Worm (Caenorhabditis elegans) whole organism, L4 larva: ENCODE results near the gene ZK686.5.

Experiments used
- D1046.2 ChIP-seq: fragments of 200-800 bp; sonication (Bioruptor generic); IDR thresholded peaks from 2 replicates; pipeline ENCODE4 v1.3.6; 2022; ENCODE audit warnings: missing genetic modification characterization, missing compliant biosample characterization
- F26F4.8 ChIP-seq: fragments of 200-800 bp; sonication (Bioruptor generic); conservative IDR thresholded peaks from 2 replicates; pipeline ENCODE4 v1.3.6; 2022; ENCODE audit warnings: missing genetic modification characterization, missing compliant biosample characterization
- F49E8.2 ChIP-seq: sonication (generic microtip); optimal IDR thresholded peaks from 2 replicates; lab custom pipeline; 2016; ENCODE audit warnings: missing compliant biosample characterization, mild to moderate bottlenecking, missing genetic modification characterization, borderline replicate concordance
- T20F7.1 ChIP-seq: fragments of 200-800 bp; sonication (Bioruptor generic); optimal IDR thresholded peaks from 2 replicates; lab custom pipeline; 2018; ENCODE audit warnings: mild to moderate bottlenecking, missing genetic modification characterization, missing compliant biosample characterization
- T26A8.4 ChIP-seq: fragments of 200-800 bp; sonication (Bioruptor generic); IDR thresholded peaks from 2 replicates; pipeline ENCODE4 v1.3.6; 2022; ENCODE audit warnings: missing genetic modification characterization, missing compliant biosample characterization
- attf-4 ChIP-seq: sonication (generic microtip); optimal IDR thresholded peaks from 3 replicates; lab custom pipeline; 2017; ENCODE audit warnings: missing biosample characterization, missing genetic modification characterization
- ceh-28 ChIP-seq: fragments of 150-350 bp; optimal IDR thresholded peaks from 2 replicates; lab custom pipeline; 2014; ENCODE audit warnings: missing biosample characterization, missing genetic modification reagents, missing genetic modification characterization
- ceh-32 ChIP-seq: sonication (generic microtip); optimal IDR thresholded peaks from 2 replicates; lab custom pipeline; 2016; ENCODE audit warnings: mild to moderate bottlenecking, missing genetic modification characterization, missing compliant biosample characterization; ENCODE audit not compliant: poor library complexity
- ceh-44 ChIP-seq: fragments of 200-800 bp; sonication (Bioruptor generic); IDR thresholded peaks from 2 replicates; pipeline ENCODE4 v1.3.6; 2022; ENCODE audit warnings: missing genetic modification reagents, missing genetic modification characterization, missing compliant biosample characterization
- ces-1 ChIP-seq: fragments of 150-350 bp; sonication (generic microtip); optimal IDR thresholded peaks from 4 replicates; lab custom pipeline; 2014; ENCODE audit warnings: missing biosample characterization, missing genetic modification reagents, missing genetic modification characterization
- daf-12 ChIP-seq: fragments of 150-350 bp; optimal IDR thresholded peaks from 2 replicates; lab custom pipeline; 2014; ENCODE audit warnings: missing biosample characterization, missing genetic modification reagents, missing genetic modification characterization
- daf-19 ChIP-seq: fragments of 200-800 bp; sonication (Bioruptor generic); conservative IDR thresholded peaks from 2 replicates; pipeline ENCODE4 v1.3.6; 2022; ENCODE audit warnings: missing genetic modification characterization, missing compliant biosample characterization
- dmd-6 ChIP-seq: fragments of 200-800 bp; sonication (Bioruptor generic); IDR thresholded peaks from 2 replicates; pipeline ENCODE4 v1.3.6; 2022; ENCODE audit warnings: missing genetic modification reagents, missing genetic modification characterization, missing compliant biosample characterization
- dmd-9 ChIP-seq: fragments of 200-800 bp; sonication (Bioruptor generic); IDR thresholded peaks from 2 replicates; pipeline ENCODE4 v1.3.6; 2022; ENCODE audit warnings: missing genetic modification reagents, missing genetic modification characterization, missing compliant biosample characterization
- dpl-1 ChIP-seq: fragments of 150-350 bp; optimal IDR thresholded peaks from 2 replicates; lab custom pipeline; 2014; ENCODE audit warnings: missing biosample characterization, missing genetic modification reagents, missing genetic modification characterization
- dve-1 ChIP-seq: sonication (generic microtip); optimal IDR thresholded peaks from 2 replicates; lab custom pipeline; 2017; ENCODE audit warnings: antibody characterized with exemption, mild to moderate bottlenecking, missing genetic modification characterization, missing compliant biosample characterization; ENCODE audit not compliant: insufficient read depth
- gei-8 ChIP-seq: fragments of 200-800 bp; sonication (Bioruptor generic); optimal IDR thresholded peaks from 2 replicates; lab custom pipeline; 2018; ENCODE audit warnings: mild to moderate bottlenecking, missing genetic modification characterization, missing compliant biosample characterization
- hlh-11 ChIP-seq: fragments of 200-800 bp; sonication (Bioruptor generic); optimal IDR thresholded peaks from 2 replicates; lab custom pipeline; 2018; ENCODE audit warnings: mild to moderate bottlenecking, missing genetic modification characterization, missing compliant biosample characterization
- hlh-30 ChIP-seq: sonication (generic microtip); optimal IDR thresholded peaks from 2 replicates; lab custom pipeline; 2017; ENCODE audit warnings: antibody characterized with exemption, mild to moderate bottlenecking, missing genetic modification characterization, missing compliant biosample characterization; ENCODE audit not compliant: insufficient read depth
- hmg-1.1 ChIP-seq: fragments of 200-800 bp; sonication (Bioruptor generic); IDR thresholded peaks from 2 replicates; pipeline ENCODE4 v1.3.6; 2022; ENCODE audit warnings: missing genetic modification reagents, missing genetic modification characterization, missing compliant biosample characterization
- lim-7 ChIP-seq: fragments of 200-800 bp; sonication (Bioruptor generic); IDR thresholded peaks from 2 replicates; pipeline ENCODE4 v1.3.6; 2022; ENCODE audit warnings: missing genetic modification characterization, missing compliant biosample characterization
- lin-1 ChIP-seq: fragments of 200-800 bp; sonication (Bioruptor generic); IDR thresholded peaks from 2 replicates; pipeline ENCODE4 v1.3.6; 2022; ENCODE audit warnings: missing genetic modification reagents, missing genetic modification characterization, missing compliant biosample characterization
- lin-13 ChIP-seq: fragments of 150-350 bp; optimal IDR thresholded peaks from 2 replicates; lab custom pipeline; 2014; ENCODE audit warnings: missing biosample characterization, missing genetic modification reagents, missing genetic modification characterization
- lin-15B ChIP-seq: fragments of 150-350 bp; sonication (generic microtip); optimal IDR thresholded peaks from 3 replicates; lab custom pipeline; 2014; ENCODE audit warnings: missing biosample characterization, missing genetic modification characterization
- lin-38 ChIP-seq: fragments of 200-800 bp; sonication (Bioruptor generic); IDR thresholded peaks from 2 replicates; pipeline ENCODE4 v1.3.6; 2022; ENCODE audit warnings: missing genetic modification reagents, missing genetic modification characterization, missing compliant biosample characterization
- lsy-2 ChIP-seq, 2 experiments: fragments of 150-350 bp in 1 of 2; sonication (generic microtip) in 1 of 2; optimal IDR thresholded peaks; 2 replicates each; lab custom pipeline; 2014 to 2017; ENCODE audit warnings: missing biosample characterization in 2 of 2, missing genetic modification characterization in 2 of 2
- madf-5 ChIP-seq, 2 experiments: fragments of 200-800 bp; sonication (Bioruptor generic); IDR thresholded peaks; 2 replicates each; pipeline ENCODE4 v1.3.6; 2022; ENCODE audit warnings: missing compliant biosample characterization in 2 of 2, missing genetic modification characterization in 2 of 2
- madf-9 ChIP-seq: fragments of 200-800 bp; sonication (Bioruptor generic); conservative IDR thresholded peaks from 2 replicates; pipeline ENCODE4 v1.3.6; 2022; ENCODE audit warnings: missing genetic modification reagents, missing genetic modification characterization, missing compliant biosample characterization
- mdl-1 ChIP-seq, 2 experiments: fragments of 150-350 bp in 1 of 2; sonication (generic microtip) in 1 of 2; optimal IDR thresholded peaks; 2 replicates each; lab custom pipeline; 2014 to 2017; ENCODE audit warnings: missing biosample characterization in 2 of 2, missing genetic modification characterization in 2 of 2
- mep-1 ChIP-seq: fragments of 150-350 bp; sonication (generic microtip); optimal IDR thresholded peaks from 3 replicates; lab custom pipeline; 2014; ENCODE audit warnings: missing biosample characterization, missing genetic modification characterization
- mes-2 ChIP-seq: sonication (generic microtip); optimal IDR thresholded peaks from 2 replicates; lab custom pipeline; 2016; ENCODE audit warnings: missing genotype, mild to moderate bottlenecking, missing genetic modification characterization, missing compliant biosample characterization; ENCODE audit not compliant: poor library complexity, severe bottlenecking
- mxl-3 ChIP-seq: fragments of 200-800 bp; sonication (Bioruptor generic); optimal IDR thresholded peaks from 2 replicates; lab custom pipeline; 2018; ENCODE audit warnings: mild to moderate bottlenecking, missing genetic modification characterization, missing compliant biosample characterization
- nhr-10 ChIP-seq: fragments of 150-350 bp; optimal IDR thresholded peaks from 2 replicates; lab custom pipeline; 2014; ENCODE audit warnings: missing biosample characterization, missing genetic modification characterization
- nhr-237 ChIP-seq: sonication (generic microtip); optimal IDR thresholded peaks from 2 replicates; lab custom pipeline; 2017; ENCODE audit warnings: missing biosample characterization, missing genetic modification characterization
- nhr-25 ChIP-seq: sonication (generic microtip); optimal IDR thresholded peaks from 2 replicates; lab custom pipeline; 2017; ENCODE audit warnings: missing genetic modification characterization, mild to moderate bottlenecking, missing compliant biosample characterization, antibody characterized with exemption, moderate library complexity, borderline replicate concordance; ENCODE audit not compliant: insufficient read depth
- nhr-28 ChIP-seq: fragments of 150-350 bp; optimal IDR thresholded peaks from 2 replicates; lab custom pipeline; 2014; ENCODE audit warnings: missing biosample characterization, missing genetic modification characterization
- nhr-48 ChIP-seq: sonication (generic microtip); optimal IDR thresholded peaks from 2 replicates; lab custom pipeline; 2016; ENCODE audit warnings: mild to moderate bottlenecking, missing genetic modification characterization, missing compliant biosample characterization
- nhr-76 ChIP-seq: fragments of 150-350 bp; optimal IDR thresholded peaks from 2 replicates; lab custom pipeline; 2014; ENCODE audit warnings: missing biosample characterization, missing genetic modification characterization
- nhr-77 ChIP-seq: fragments of 150-350 bp; optimal IDR thresholded peaks from 2 replicates; lab custom pipeline; 2014; ENCODE audit warnings: missing biosample characterization, missing genetic modification characterization
- pha-4 ChIP-seq, 2 experiments: fragments of 150-350 bp in 1 of 2; fragments of 200-800 bp in 1 of 2; sonication (Bioruptor generic) in 1 of 2; IDR thresholded peaks in 1 of 2; optimal IDR thresholded peaks in 1 of 2; 2 replicates each; pipeline versions ENCODE4 v1.3.6 to Lab custom; 2014 to 2022; ENCODE audit warnings: missing genetic modification characterization in 2 of 2, missing genetic modification reagents in 2 of 2, missing biosample characterization in 1 of 2, missing compliant biosample characterization in 1 of 2
- php-3 ChIP-seq: fragments of 200-800 bp; sonication (Bioruptor generic); IDR thresholded peaks from 2 replicates; pipeline ENCODE4 v1.3.6; 2022; ENCODE audit warnings: missing genetic modification reagents, missing genetic modification characterization, missing compliant biosample characterization
- pqm-1 ChIP-seq: sonication (generic microtip); optimal IDR thresholded peaks from 2 replicates; lab custom pipeline; 2017; ENCODE audit warnings: missing biosample characterization, missing genetic modification characterization
- rbr-2 ChIP-seq: sonication (generic microtip); optimal IDR thresholded peaks from 2 replicates; lab custom pipeline; 2016; ENCODE audit warnings: missing genotype, missing genetic modification characterization, missing compliant biosample characterization
- sdz-12 ChIP-seq: fragments of 200-800 bp; sonication (Bioruptor generic); optimal IDR thresholded peaks from 2 replicates; lab custom pipeline; 2018; ENCODE audit warnings: mild to moderate bottlenecking, missing genetic modification characterization, missing compliant biosample characterization
- snpc-4 ChIP-seq: fragments of 150-350 bp; optimal IDR thresholded peaks from 2 replicates; lab custom pipeline; 2014; ENCODE audit warnings: missing biosample characterization, missing genetic modification characterization
- spr-3 ChIP-seq: fragments of 200-800 bp; sonication (Bioruptor generic); optimal IDR thresholded peaks from 2 replicates; lab custom pipeline; 2018; ENCODE audit warnings: mild to moderate bottlenecking, missing genetic modification characterization, missing compliant biosample characterization
- unc-39 ChIP-seq: sonication (generic microtip); optimal IDR thresholded peaks from 2 replicates; lab custom pipeline; 2017; ENCODE audit warnings: missing biosample characterization, missing genetic modification characterization
- unc-62 ChIP-seq, 3 experiments: fragments of 150-350 bp in 1 of 3; sonication (generic microtip); optimal IDR thresholded peaks in 2 of 3; peaks in 1 of 3; 1 replicate in 1 of 3; 2 replicates in 2 of 3; lab custom pipeline; 2014 to 2017; ENCODE audit warnings: missing biosample characterization in 3 of 3, missing genetic modification characterization in 3 of 3, missing genetic modification reagents in 3 of 3, missing genotype in 1 of 3
- ztf-11 ChIP-seq: fragments of 150-350 bp; optimal IDR thresholded peaks from 2 replicates; lab custom pipeline; 2014; ENCODE audit warnings: missing biosample characterization, missing genetic modification characterization
- ztf-7 ChIP-seq: fragments of 150-350 bp; optimal IDR thresholded peaks from 2 replicates; lab custom pipeline; 2014; ENCODE audit warnings: missing biosample characterization, missing genetic modification characterization

ZK686.5 gene

DNA sequence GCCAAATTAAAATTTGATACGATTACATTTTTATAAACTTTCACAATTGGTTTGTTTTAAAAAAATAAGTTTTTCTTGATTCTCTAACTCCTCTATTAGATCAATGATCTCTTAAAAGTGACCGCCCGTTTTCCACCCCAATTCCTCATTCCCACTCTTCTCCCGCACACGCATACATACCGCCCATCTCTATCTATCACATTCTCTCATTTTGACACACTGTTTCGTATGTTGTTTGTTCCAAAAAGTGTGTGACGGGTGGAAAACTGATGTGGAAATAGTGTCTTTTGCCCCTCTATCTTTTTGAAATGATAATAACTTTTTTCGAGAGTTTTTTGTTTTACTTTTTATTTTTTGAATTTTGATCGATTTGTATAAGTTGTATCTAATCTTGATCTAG, 49.0 kb downstream of the ZK686.5 start:
- TF ChIP-seq unc-39 (no peak), D1046.2 (GFP tag; lab: Robert Waterston, UW) (no peak), dpl-1 (GFP tag; lab: Kevin White, UChicago) (peak; percentile 53), nhr-25 (tag; lab: Kevin White, UChicago) (peak; percentile 25), mes-2 (tag; lab: Kevin White, UChicago) (peak; percentile 69), rbr-2 (peak; percentile 24), attf-4 (tag; lab: Kevin White, UChicago) (no peak), ztf-7 (tag; lab: Kevin White, UChicago) (peak; percentile 37), nhr-10 (tag; lab: Kevin White, UChicago) (peak; percentile 3), nhr-77 (peak; percentile 95), hlh-30 (peak; percentile 87), hmg-1.1 (GFP tag; lab: Robert Waterston, UW) (peak; percentile 54), madf-5 (GFP tag; IDR thresholded peaks at IDR 0.05; lab: Robert Waterston, UW) (no peak), nhr-237 (no peak), ces-1 (GFP tag; lab: Kevin White, UChicago) (no peak), gei-8 (GFP tag; lab: Kevin White, UChicago) (no peak), pqm-1 (peak; percentile 98), madf-9 (no peak), mdl-1 (tag; optimal IDR thresholded peaks at IDR 0.05; lab: Kevin White, UChicago) (peak in 1 of 2 experiments; percentile 83), php-3 (GFP tag; lab: Robert Waterston, UW) (no peak), lin-15B (tag; lab: Kevin White, UChicago) (no peak), F49E8.2 (tag; lab: Kevin White, UChicago) (no peak), nhr-28 (tag; lab: Kevin White, UChicago) (peak; percentile 100), dve-1 (peak; percentile 97), hlh-11 (tag; lab: Kevin White, UChicago) (peak; percentile 91), ztf-11 (no peak), unc-62 (GFP tag; optimal IDR thresholded peaks at IDR 0.05 in 1 of 2; lab: Kevin White, UChicago) (peak in 1 of 2 experiments; percentile 41), unc-62 (tag; optimal IDR thresholded peaks at IDR 0.05; lab: Kevin White, UChicago) (no peak), ceh-44 (GFP tag; lab: Robert Waterston, UW) (no peak), spr-3 (GFP tag; lab: Kevin White, UChicago) (no peak), ceh-28 (tag; lab: Kevin White, UChicago) (no peak), lin-38 (no peak), lsy-2 (tag; optimal IDR thresholded peaks at IDR 0.05; lab: Kevin White, UChicago) (peak; percentile 55 to 64), dmd-9 (no peak), pha-4 (GFP tag; IDR thresholded peaks at IDR 0.05; lab: Robert Waterston, UW) (no peak), pha-4 (tag; optimal IDR thresholded peaks at IDR 0.05; lab: Kevin White, UChicago) (peak; percentile 62), lin-1 (GFP tag; lab: Robert Waterston, UW) (peak; percentile 59), T26A8.4 (GFP tag; lab: Robert Waterston, UW) (no peak), sdz-12 (GFP tag; lab: Kevin White, UChicago) (no peak), F26F4.8 (GFP tag; lab: Robert Waterston, UW) (no peak), T20F7.1 (peak; percentile 76), lin-13 (peak; percentile 94), mep-1 (tag; lab: Kevin White, UChicago) (peak; percentile 88), daf-12 (no peak), lim-7 (GFP tag; lab: Robert Waterston, UW) (no peak), ceh-32 (tag; lab: Kevin White, UChicago) (no peak), nhr-48 (tag; lab: Kevin White, UChicago) (no peak), mxl-3 (peak; percentile 94), dmd-6 (GFP tag; lab: Robert Waterston, UW) (peak; percentile 86), snpc-4 (no peak), nhr-76 (peak; percentile 73), daf-19 (GFP tag; lab: Robert Waterston, UW) (no peak)
